Worm (Caenorhabditis elegans) whole organism, midembryonic: Measurements from ENCODE around the gene stip-1.

Experiments
- flt-1 ChIP-seq: fragments of 200-800 bp; sonication (Bioruptor generic); IDR thresholded peaks from 2 replicates; pipeline ENCODE4 v1.3.6; 2022; ENCODE audit warnings: missing genetic modification characterization, missing compliant biosample characterization
- klf-2 ChIP-seq: fragments of 200-800 bp; sonication (Bioruptor generic); conservative IDR thresholded peaks from 2 replicates; pipeline ENCODE4 v1.3.6; 2022; ENCODE audit warnings: missing genetic modification reagents, missing genetic modification characterization, missing compliant biosample characterization
- ref-1 ChIP-seq: fragments of 200-800 bp; sonication (Bioruptor generic); conservative IDR thresholded peaks from 2 replicates; pipeline ENCODE4 v1.3.6; 2022; ENCODE audit warnings: missing genetic modification reagents, missing genetic modification characterization, missing compliant biosample characterization
- tab-1 ChIP-seq: fragments of 200-800 bp; sonication (Bioruptor generic); IDR thresholded peaks from 2 replicates; pipeline ENCODE4 v1.3.6; 2022; ENCODE audit warnings: missing genetic modification characterization, missing compliant biosample characterization
- ztf-29 ChIP-seq: fragments of 200-800 bp; sonication (Bioruptor generic); IDR thresholded peaks from 2 replicates; pipeline ENCODE4 v1.3.6; 2022; ENCODE audit warnings: missing genetic modification reagents, missing genetic modification characterization, missing compliant biosample characterization

ce11 chrII:10382247-10382646, 32.4 kb upstream of the stip-1 start:
- TF ChIP-seq flt-1 (GFP tag; lab: Robert Waterston, UW) (no peak), ref-1 (GFP tag; lab: Robert Waterston, UW) (no peak), ztf-29 (GFP tag; lab: Robert Waterston, UW) (no peak), klf-2 (GFP tag; lab: Robert Waterston, UW) (no peak), tab-1 (GFP tag; lab: Robert Waterston, UW) (no peak)
